Worm (Caenorhabditis elegans): ENCODE data around the gene str-79.

- TF ChIP-seq unc-130 (GFP tag; optimal IDR thresholded peaks at IDR 0.05) (no peak), B0336.3 (GFP tag; IDR thresholded peaks at IDR 0.05) (no peak), efl-1 (GFP tag; optimal IDR thresholded peaks at IDR 0.05) (no peak), pbrm-1 (GFP tag; IDR thresholded peaks at IDR 0.05) (no peak), nhr-80 (tag; optimal IDR thresholded peaks at IDR 0.05) (no peak), nhr-120 (GFP tag; IDR thresholded peaks at IDR 0.05) (no peak), attf-3 (GFP tag; conservative IDR thresholded peaks at IDR 0.05) (no peak), B0035.1 (tag; optimal IDR thresholded peaks at IDR 0.05) (no peak), ztf-26 (tag; optimal IDR thresholded peaks at IDR 0.05) (no peak), Y56A3A.18 (GFP tag; IDR thresholded peaks at IDR 0.05) (no peak), pha-4 (tag; optimal IDR thresholded peaks at IDR 0.05) (no peak), F55B11.4 (tag; optimal IDR thresholded peaks at IDR 0.05; ENCODE audit: borderline replicate concordance, insufficient read depth) (no peak), F49E8.2 (tag; optimal IDR thresholded peaks at IDR 0.05; ENCODE audit: insufficient read depth) (no peak), snpc-1.3 (tag; optimal IDR thresholded peaks at IDR 0.05; ENCODE audit: insufficient read depth) (no peak)
These were observed 49.2 kb downstream of the str-79 start, which contains the start of gene Y102A11A.3 for ce11 chrX:2018848-2019247.
